Fruit fly (Drosophila melanogaster) whole organism, prepupa: Measurements from ENCODE around the gene CG16952.
A peak's percentile ranks its signal among the peaks of the same experiment; 100 is the strongest.

Source experiments
- Blimp-1 ChIP-seq: fragments of 200-800 bp; sonication (Bioruptor generic); optimal IDR thresholded peaks from 3 replicates; lab custom pipeline; 2017; ENCODE audit warnings: missing biosample characterization, missing genetic modification characterization, mild to moderate bottlenecking, moderate library complexity, missing genetic modification reagents
- CG10631 ChIP-seq: fragments of 200-800 bp; sonication (Bioruptor generic); optimal IDR thresholded peaks from 2 replicates; lab custom pipeline; 2016; ENCODE audit warnings: missing biosample characterization, missing genetic modification characterization
- CG11294 ChIP-seq: fragments of 200-800 bp; sonication (Bioruptor generic); IDR thresholded peaks from 2 replicates; pipeline ENCODE4 v1.3.6; 2022; ENCODE audit warnings: missing biosample characterization, missing genetic modification characterization
- CG11902 ChIP-seq: fragments of 200-800 bp; sonication (Bioruptor generic); optimal IDR thresholded peaks from 3 replicates; lab custom pipeline; 2016; ENCODE audit warnings: missing biosample characterization, missing genetic modification characterization
- CG16779 ChIP-seq: fragments of 200-800 bp; sonication (Bioruptor generic); optimal IDR thresholded peaks from 3 replicates; lab custom pipeline; 2017; ENCODE audit warnings: missing biosample characterization, mild to moderate bottlenecking, missing genetic modification characterization
- CG31627 ChIP-seq: fragments of 200-800 bp; sonication (Bioruptor generic); optimal IDR thresholded peaks from 3 replicates; lab custom pipeline; 2016; ENCODE audit warnings: missing biosample characterization, missing genetic modification characterization
- CG3919 ChIP-seq: fragments of 200-800 bp; sonication (Bioruptor generic); optimal IDR thresholded peaks from 3 replicates; lab custom pipeline; 2016; ENCODE audit warnings: missing biosample characterization, missing genetic modification characterization
- CG8119 ChIP-seq: fragments of 200-800 bp; sonication (Bioruptor generic); IDR thresholded peaks from 3 replicates; pipeline ENCODE4 v1.3.6; 2022; ENCODE audit warnings: missing biosample characterization, missing genetic modification characterization
- Sox102F ChIP-seq: fragments of 200-800 bp; sonication (Bioruptor generic); optimal IDR thresholded peaks from 2 replicates; lab custom pipeline; 2016; ENCODE audit warnings: missing biosample characterization, mild to moderate bottlenecking, missing genetic modification characterization
- Sox14 ChIP-seq: fragments of 200-800 bp; sonication (Bioruptor generic); optimal IDR thresholded peaks from 3 replicates; lab custom pipeline; 2016; ENCODE audit warnings: missing biosample characterization, missing genetic modification characterization
- dac ChIP-seq: fragments of 200-800 bp; sonication (Bioruptor generic); optimal IDR thresholded peaks from 2 replicates; lab custom pipeline; 2017; ENCODE audit warnings: missing biosample characterization, mild to moderate bottlenecking, missing genetic modification characterization
- esn ChIP-seq: fragments of 200-800 bp; sonication (Bioruptor generic); optimal IDR thresholded peaks from 2 replicates; lab custom pipeline; 2016; ENCODE audit warnings: missing biosample characterization, mild to moderate bottlenecking, missing genetic modification characterization, moderate library complexity
- ss ChIP-seq, 2 experiments: fragments of 200-800 bp; sonication (Bioruptor generic); optimal IDR thresholded peaks; 2 replicates in 1 of 2; 3 replicates in 1 of 2; lab custom pipeline; 2017 to 2018; ENCODE audit warnings: mild to moderate bottlenecking in 2 of 2, missing biosample characterization in 2 of 2, missing genetic modification characterization in 2 of 2, moderate library complexity in 1 of 2
- vri ChIP-seq: fragments of 200-800 bp; sonication (Bioruptor generic); optimal IDR thresholded peaks from 3 replicates; lab custom pipeline; 2016; ENCODE audit warnings: missing biosample characterization, mild to moderate bottlenecking, missing genetic modification characterization

dm6 chrX:15844139-15844538 lies 25.8 kb upstream of the CG16952 start, which contains the start of the genes ArgRS and CG8578:
- TF ChIP-seq Sox102F = no peak
- no peak for TF ChIP-seq dac (GFP tag; lab: Kevin White, UChicago)
- TF ChIP-seq vri = no peak
- TF ChIP-seq CG31627 (GFP tag; lab: Kevin White, UChicago) = peak; percentile 49
- no peak for TF ChIP-seq CG8119 (GFP tag; lab: Robert Waterston, UW)
- TF ChIP-seq CG10631 (GFP tag; lab: Kevin White, UChicago) = peak; percentile 58
- TF ChIP-seq ss (GFP tag; optimal IDR thresholded peaks at IDR 0.05; lab: Kevin White, UChicago) = peak in 1 of 2 experiments; percentile 67
- no peak for TF ChIP-seq CG11902 (GFP tag; lab: Kevin White, UChicago)
- TF ChIP-seq esn (GFP tag; lab: Kevin White, UChicago) = peak; percentile 43
- TF ChIP-seq Blimp-1 = no peak
- TF ChIP-seq Sox14 (GFP tag; lab: Kevin White, UChicago) = peak; percentile 62
- TF ChIP-seq CG3919 (GFP tag; lab: Kevin White, UChicago) = no peak
- TF ChIP-seq CG16779 (tag; lab: Kevin White, UChicago) = no peak
- TF ChIP-seq CG11294 (GFP tag; lab: Robert Waterston, UW) = 0 out of 2 replicates have a peak, but pooled peaks have one; percentile 33
